Worm (Caenorhabditis elegans) whole organism, L3 larva: ENCODE data around the gene Y97E10AR.1.

Experiments used
- ZK546.5 ChIP-seq: sonication (generic microtip); optimal IDR thresholded peaks from 2 replicates; lab custom pipeline; 2017; ENCODE audit warnings: missing biosample characterization, missing genetic modification characterization
- ama-1 ChIP-seq: fragments of 150-350 bp; optimal IDR thresholded peaks from 2 replicates; lab custom pipeline; 2018
- ceh-16 ChIP-seq: sonication (generic microtip); optimal IDR thresholded peaks from 2 replicates; lab custom pipeline; 2017; ENCODE audit warnings: missing biosample characterization, missing genetic modification characterization
- ceh-28 ChIP-seq: fragments of 150-350 bp; optimal IDR thresholded peaks from 2 replicates; lab custom pipeline; 2014; ENCODE audit warnings: missing biosample characterization, missing genetic modification reagents, missing genetic modification characterization
- ceh-82 ChIP-seq: fragments of 150-350 bp; optimal IDR thresholded peaks from 2 replicates; lab custom pipeline; 2014; ENCODE audit warnings: missing biosample characterization, missing genetic modification characterization
- ceh-9 ChIP-seq: sonication (generic microtip); optimal IDR thresholded peaks from 2 replicates; lab custom pipeline; 2018; ENCODE audit warnings: missing biosample characterization, missing genetic modification characterization
- daf-12 ChIP-seq: fragments of 150-350 bp; optimal IDR thresholded peaks from 2 replicates; lab custom pipeline; 2014; ENCODE audit warnings: missing biosample characterization, missing genetic modification reagents, missing genetic modification characterization
- egl-27 ChIP-seq: sonication (generic microtip); optimal IDR thresholded peaks from 4 replicates; lab custom pipeline; 2017; ENCODE audit warnings: missing biosample characterization, missing genetic modification reagents, missing genetic modification characterization
- egl-5 ChIP-seq: fragments of 150-350 bp; optimal IDR thresholded peaks from 2 replicates; lab custom pipeline; 2017; ENCODE audit warnings: missing biosample characterization, missing genetic modification reagents, missing genetic modification characterization, inconsistent platforms
- elt-2 ChIP-seq: sonication (generic microtip); optimal IDR thresholded peaks from 2 replicates; lab custom pipeline; 2016; ENCODE audit warnings: missing genetic modification reagents, mild to moderate bottlenecking, missing genetic modification characterization, missing compliant biosample characterization
- eor-1 ChIP-seq, 2 experiments: fragments of 150-350 bp; optimal IDR thresholded peaks; 2 replicates each; lab custom pipeline; 2014 to 2018; ENCODE audit warnings: missing biosample characterization in 2 of 2, missing genetic modification characterization in 2 of 2
- fkh-10 ChIP-seq: sonication (generic microtip); optimal IDR thresholded peaks from 2 replicates; lab custom pipeline; 2017; ENCODE audit warnings: missing biosample characterization, missing genetic modification reagents, missing genetic modification characterization
- fkh-2 ChIP-seq: fragments of 150-350 bp; optimal IDR thresholded peaks from 2 replicates; lab custom pipeline; 2014; ENCODE audit warnings: missing biosample characterization, missing genetic modification reagents, missing genetic modification characterization
- fos-1 ChIP-seq: fragments of 150-350 bp; optimal IDR thresholded peaks from 2 replicates; lab custom pipeline; 2014; ENCODE audit warnings: missing biosample characterization, missing genetic modification characterization
- jun-1 ChIP-seq: fragments of 150-350 bp; optimal IDR thresholded peaks from 2 replicates; lab custom pipeline; 2014; ENCODE audit warnings: missing biosample characterization, missing genetic modification reagents, missing genetic modification characterization
- lin-15B ChIP-seq: fragments of 150-350 bp; optimal IDR thresholded peaks from 2 replicates; lab custom pipeline; 2014; ENCODE audit warnings: missing biosample characterization, missing genetic modification characterization
- lin-39 ChIP-seq: fragments of 150-350 bp; optimal IDR thresholded peaks from 2 replicates; lab custom pipeline; 2018; ENCODE audit warnings: missing biosample characterization, missing genetic modification reagents, missing genetic modification characterization
- mml-1 ChIP-seq: fragments of 150-350 bp; sonication (generic microtip); optimal IDR thresholded peaks from 3 replicates; lab custom pipeline; 2014; ENCODE audit warnings: missing biosample characterization, missing genetic modification characterization
- nfya-1 ChIP-seq: sonication (generic microtip); optimal IDR thresholded peaks from 2 replicates; lab custom pipeline; 2017; ENCODE audit warnings: missing genetic modification characterization, mild to moderate bottlenecking, missing compliant biosample characterization, antibody characterized with exemption, moderate library complexity; ENCODE audit not compliant: insufficient read depth
- nhr-11 ChIP-seq: fragments of 150-350 bp; optimal IDR thresholded peaks from 2 replicates; lab custom pipeline; 2014; ENCODE audit warnings: missing biosample characterization, missing genetic modification characterization
- nhr-12 ChIP-seq: fragments of 150-350 bp; optimal IDR thresholded peaks from 2 replicates; lab custom pipeline; 2014; ENCODE audit warnings: missing biosample characterization, missing genetic modification characterization
- nhr-237 ChIP-seq: fragments of 150-350 bp; optimal IDR thresholded peaks from 2 replicates; lab custom pipeline; 2014; ENCODE audit warnings: missing biosample characterization, missing genetic modification characterization
- nhr-25 ChIP-seq: sonication (generic microtip); optimal IDR thresholded peaks from 2 replicates; lab custom pipeline; 2017; ENCODE audit warnings: missing biosample characterization, missing genetic modification characterization
- nhr-28 ChIP-seq: fragments of 150-350 bp; optimal IDR thresholded peaks from 2 replicates; lab custom pipeline; 2014; ENCODE audit warnings: missing biosample characterization, missing genetic modification characterization
- pha-4 ChIP-seq: fragments of 150-350 bp; optimal IDR thresholded peaks from 2 replicates; lab custom pipeline; 2014; ENCODE audit warnings: missing biosample characterization, missing genetic modification reagents, missing genetic modification characterization
- pqm-1 ChIP-seq: fragments of 150-350 bp; optimal IDR thresholded peaks from 2 replicates; lab custom pipeline; 2017; ENCODE audit warnings: missing biosample characterization, missing genetic modification characterization, inconsistent platforms
- snpc-4 ChIP-seq: fragments of 150-350 bp; optimal IDR thresholded peaks from 2 replicates; lab custom pipeline; 2014; ENCODE audit warnings: missing biosample characterization, missing genetic modification characterization
- tbx-2 ChIP-seq: sonication (generic microtip); optimal IDR thresholded peaks from 2 replicates; lab custom pipeline; 2016; ENCODE audit warnings: mild to moderate bottlenecking, missing genetic modification characterization, missing compliant biosample characterization
- unc-62 ChIP-seq: fragments of 150-350 bp; sonication (generic microtip); optimal IDR thresholded peaks from 4 replicates; lab custom pipeline; 2014; ENCODE audit warnings: missing biosample characterization, missing genetic modification reagents, missing genetic modification characterization
- zag-1 ChIP-seq: fragments of 150-350 bp; optimal IDR thresholded peaks from 2 replicates; lab custom pipeline; 2014; ENCODE audit warnings: missing biosample characterization, missing genetic modification characterization
- ztf-11 ChIP-seq: fragments of 150-350 bp; optimal IDR thresholded peaks from 2 replicates; lab custom pipeline; 2014; ENCODE audit warnings: missing biosample characterization, missing genetic modification characterization

Gene Y97E10AR.1

DNA sequence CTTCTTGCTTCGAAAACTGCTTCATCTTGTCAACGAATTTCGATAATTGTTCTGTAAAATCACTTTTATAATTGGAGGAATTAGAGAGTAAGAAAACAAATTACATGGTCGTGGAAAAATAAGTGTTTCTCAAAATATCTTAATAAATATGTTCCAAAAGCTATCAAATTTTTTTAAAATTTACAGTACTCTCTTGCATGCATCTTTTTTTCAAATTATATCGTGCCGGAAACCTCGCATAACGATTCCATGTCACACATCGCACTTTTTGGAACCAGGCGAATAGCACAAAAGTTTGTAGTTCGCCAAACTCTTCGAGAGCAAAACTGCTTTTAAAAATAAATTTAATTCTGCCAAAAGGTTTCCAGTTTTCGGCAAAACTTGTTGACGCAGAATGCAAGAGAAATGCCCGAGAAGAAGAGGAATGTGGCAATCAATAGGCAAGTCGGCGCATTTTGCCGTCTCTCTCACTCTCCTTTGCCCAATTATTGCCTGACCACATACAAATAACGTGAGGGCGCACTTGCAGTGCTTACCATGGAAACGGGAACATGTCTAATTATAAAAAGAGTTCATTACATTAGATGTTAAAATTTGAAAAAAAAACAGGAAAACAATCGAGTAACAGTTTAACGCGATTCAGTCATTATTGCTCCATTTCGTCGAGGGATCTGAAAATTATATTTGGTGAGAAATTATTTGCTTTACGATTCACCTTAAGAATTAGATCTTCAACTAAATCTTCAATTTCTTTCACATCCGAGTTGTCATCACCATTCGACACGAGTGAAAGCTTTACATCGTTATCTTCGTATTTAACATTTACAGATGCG lies 6.4 kb downstream of the Y97E10AR.1 start, which contains the start of gene Y97E10AR.3:
Gene Y97E10AR.3, minus strand, starts transcription at position 51 of the 833 bp plus-strand sequence.
- TF ChIP-seq fkh-2 (tag; lab: Kevin White, UChicago), result no peak
- peak; percentile 55 for TF ChIP-seq nfya-1 (tag; lab: Kevin White, UChicago)
- TF ChIP-seq, all 47 proteins: peak for 1

DNA sequence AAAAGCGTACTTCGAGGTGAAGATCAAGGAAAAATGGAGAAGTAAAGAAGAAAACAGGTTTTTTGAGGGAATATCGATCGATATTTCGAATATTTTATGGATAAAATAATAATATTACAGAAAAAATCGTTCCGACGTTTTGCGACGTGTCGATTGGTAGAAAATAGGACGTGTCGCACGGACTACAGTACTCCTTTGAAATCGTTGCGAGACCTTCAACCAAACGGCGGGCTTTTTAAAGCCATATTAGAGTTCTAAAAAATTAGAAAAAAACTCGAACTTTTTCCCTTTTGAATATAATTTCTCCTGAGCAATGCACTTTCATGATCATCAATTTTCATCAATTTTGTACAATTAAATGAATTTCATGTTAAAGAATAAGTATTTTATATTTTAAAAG lies 8.8 kb downstream of the Y97E10AR.1 start, which contains the start of gene Y97E10AR.4:
Gene Y97E10AR.4, minus strand, starts transcription at position 131 of the 400 bp plus-strand sequence.
- TF ChIP-seq lin-15B (tag; lab: Kevin White, UChicago) (no peak), jun-1 (tag; lab: Kevin White, UChicago) (no peak), egl-27 (tag; lab: Kevin White, UChicago) (no peak), zag-1 (no peak), ztf-11 (no peak), egl-5 (tag; lab: Kevin White, UChicago) (no peak), nhr-12 (tag; lab: Kevin White, UChicago) (no peak), tbx-2 (tag; lab: Kevin White, UChicago) (no peak), snpc-4 (tag; lab: Kevin White, UChicago) (no peak), ceh-9 (no peak), ama-1 (no peak), nhr-11 (tag; lab: Kevin White, UChicago) (no peak)

DNA sequence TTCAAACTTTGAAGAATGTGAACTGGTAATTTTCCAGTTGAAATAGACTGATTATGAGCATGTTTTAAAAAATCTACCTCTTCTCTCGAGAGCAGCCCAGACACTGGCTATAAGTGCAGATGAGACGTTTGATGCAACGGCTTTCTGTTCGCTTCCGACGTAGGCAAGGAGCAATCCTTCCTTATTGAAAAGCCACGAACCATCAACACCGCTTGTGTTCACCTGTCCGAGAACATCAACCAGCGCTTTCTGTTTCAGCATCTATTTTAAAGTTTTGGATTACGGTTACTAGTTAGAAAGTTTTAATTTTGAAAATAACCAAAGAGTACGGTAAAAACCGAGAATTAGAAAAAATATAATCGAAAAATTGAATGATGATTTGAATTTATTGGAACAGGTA lies 9.6 kb downstream of the Y97E10AR.1 start, which contains the start of gene lmtr-2:
Gene lmtr-2, minus strand, starts transcription at position 261 of the 400 bp plus-strand sequence.
- TF ChIP-seq ceh-9, result no peak
- no peak for TF ChIP-seq mml-1
- no peak for TF ChIP-seq ceh-28 (tag; lab: Kevin White, UChicago)
- no peak for TF ChIP-seq fkh-10 (GFP tag; lab: Kevin White, UChicago)
- no peak for TF ChIP-seq lin-39 (tag; lab: Kevin White, UChicago)
- TF ChIP-seq fkh-2 (tag; lab: Kevin White, UChicago), result no peak
- TF ChIP-seq nhr-11 (tag; lab: Kevin White, UChicago), result no peak
- TF ChIP-seq daf-12, result no peak
- no peak for TF ChIP-seq egl-5 (tag; lab: Kevin White, UChicago)
- TF ChIP-seq nhr-25 (tag; lab: Kevin White, UChicago), result no peak
- TF ChIP-seq ceh-16 (tag; lab: Kevin White, UChicago), result no peak
- TF ChIP-seq ama-1, result no peak
- TF ChIP-seq pqm-1, result no peak
- no peak for TF ChIP-seq zag-1
- no peak for TF ChIP-seq nhr-237 (tag; lab: Kevin White, UChicago)

DNA sequence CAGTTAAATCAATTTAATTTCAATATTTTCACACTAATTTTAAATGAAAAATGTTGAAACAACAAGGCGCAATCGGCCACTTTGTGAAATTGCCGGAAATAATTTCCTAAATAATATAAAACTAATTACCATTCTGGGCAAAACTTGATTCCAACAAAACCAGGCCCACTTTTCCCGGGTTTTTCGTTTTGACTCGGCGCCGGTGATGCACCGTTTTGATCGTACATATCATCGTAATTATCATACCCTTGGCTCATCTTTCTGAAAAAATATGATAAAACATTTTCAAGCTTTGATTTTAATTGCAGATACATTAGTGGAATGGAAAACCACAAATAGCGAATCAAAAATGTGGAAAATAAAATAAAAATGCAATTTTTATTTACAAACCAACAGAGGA lies 10.8 kb downstream of the Y97E10AR.1 start, which contains the start of gene rpb-9:
Gene rpb-9, minus strand, starts transcription at position 314 of the 400 bp plus-strand sequence.
- TF ChIP-seq pha-4, result peak; percentile 14
- no peak for TF ChIP-seq ZK546.5 (tag; lab: Kevin White, UChicago)
- peak; percentile 26 for TF ChIP-seq ama-1

DNA sequence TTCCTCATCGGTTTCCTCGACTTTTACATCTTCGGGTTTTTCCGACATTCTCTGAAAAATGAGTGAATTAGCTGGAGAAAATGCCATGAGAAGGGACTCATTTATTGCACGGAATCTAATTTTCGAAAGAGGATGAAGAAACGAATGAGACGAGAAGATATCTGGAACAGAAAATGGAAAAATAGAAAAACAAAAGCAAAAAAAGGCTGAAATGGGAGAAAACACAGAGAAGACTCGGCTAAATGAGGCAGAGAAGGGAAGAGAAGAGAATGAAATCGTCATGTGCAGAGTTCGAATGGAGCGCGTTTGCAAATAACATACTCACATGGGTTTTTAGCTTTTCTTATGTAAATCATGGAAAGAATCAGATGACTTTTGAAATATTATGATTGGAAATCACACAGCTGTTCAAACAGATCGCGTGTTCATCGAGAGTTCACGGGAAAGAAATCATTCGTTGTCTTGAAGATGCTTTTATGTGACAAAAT lies 12.7 kb downstream of the Y97E10AR.1 start, which contains the start of gene Y97E10AR.6:
Gene Y97E10AR.6, minus strand, starts transcription at position 51 of the 488 bp plus-strand sequence.
- TF ChIP-seq ceh-16 (tag; lab: Kevin White, UChicago) (no peak), ceh-82 (tag; lab: Kevin White, UChicago) (no peak), fos-1 (tag; lab: Kevin White, UChicago) (no peak), egl-5 (tag; lab: Kevin White, UChicago) (peak; percentile 30), nhr-12 (tag; lab: Kevin White, UChicago) (no peak), fkh-10 (GFP tag; lab: Kevin White, UChicago) (no peak), ama-1 (peak; percentile 7), pha-4 (peak; percentile 47), elt-2 (tag; lab: Kevin White, UChicago) (peak; percentile 9), nhr-28 (tag; lab: Kevin White, UChicago) (no peak), lin-15B (tag; lab: Kevin White, UChicago) (peak; percentile 66), nfya-1 (tag; lab: Kevin White, UChicago) (peak; percentile 42), snpc-4 (tag; lab: Kevin White, UChicago) (peak; percentile 61)

DNA sequence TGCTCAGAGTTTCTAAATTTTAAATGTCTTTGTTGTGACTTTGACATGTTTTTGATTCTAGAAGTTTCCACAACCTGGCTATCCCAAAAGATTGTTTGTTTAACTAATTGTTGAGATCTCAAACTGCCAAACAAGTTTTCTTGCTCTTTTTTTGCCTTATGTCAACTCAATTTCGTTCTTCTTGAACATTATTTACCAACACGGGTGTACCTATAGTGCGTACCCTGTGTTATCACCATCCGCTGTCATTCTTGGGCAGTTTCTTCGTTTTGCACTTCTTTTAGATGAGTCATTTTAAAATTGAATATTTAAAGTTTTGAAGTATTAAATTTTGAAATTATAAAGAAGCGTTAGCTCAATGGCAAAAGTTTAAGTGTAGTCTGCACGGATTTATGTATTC lies 15.7 kb downstream of the Y97E10AR.1 start, which contains the start of gene sptl-2:
Gene sptl-2, plus strand, starts transcription at position 280 of the 400 bp plus-strand sequence.
- TF ChIP-seq unc-62 (no peak), lin-15B (tag; lab: Kevin White, UChicago) (no peak), nhr-12 (tag; lab: Kevin White, UChicago) (no peak), pqm-1 (no peak), lin-39 (tag; lab: Kevin White, UChicago) (no peak), pha-4 (peak; percentile 67), ceh-82 (tag; lab: Kevin White, UChicago) (no peak), zag-1 (no peak), elt-2 (tag; lab: Kevin White, UChicago) (peak; percentile 29), eor-1 (tag; optimal IDR thresholded peaks at IDR 0.05; lab: Kevin White, UChicago) (no peak), nfya-1 (tag; lab: Kevin White, UChicago) (no peak)
